Worm (Caenorhabditis elegans) whole organism, L4 larva: ENCODE results near the gene glt-4.

ENCODE experiments used
- D1046.2 ChIP-seq: fragments of 200-800 bp; sonication (Bioruptor generic); IDR thresholded peaks from 2 replicates; pipeline ENCODE4 v1.3.6; 2022; ENCODE audit warnings: missing genetic modification characterization, missing compliant biosample characterization
- T20F7.1 ChIP-seq: fragments of 200-800 bp; sonication (Bioruptor generic); optimal IDR thresholded peaks from 2 replicates; lab custom pipeline; 2018; ENCODE audit warnings: mild to moderate bottlenecking, missing genetic modification characterization, missing compliant biosample characterization
- Y105C5A.15 ChIP-seq: fragments of 200-800 bp; sonication (Bioruptor generic); IDR thresholded peaks from 2 replicates; pipeline ENCODE4 v1.3.6; 2022; ENCODE audit warnings: missing genetic modification characterization, missing compliant biosample characterization
- Y48G9A.11 ChIP-seq: fragments of 200-800 bp; sonication (Bioruptor generic); IDR thresholded peaks from 2 replicates; pipeline ENCODE4 v1.3.6; 2022; ENCODE audit warnings: missing genetic modification reagents, missing genetic modification characterization, missing compliant biosample characterization
- Y5F2A.4 ChIP-seq: fragments of 200-800 bp; sonication (Bioruptor generic); optimal IDR thresholded peaks from 2 replicates; lab custom pipeline; 2018; ENCODE audit warnings: mild to moderate bottlenecking, missing genetic modification characterization, missing compliant biosample characterization
- aha-1 ChIP-seq: fragments of 150-350 bp; peaks from one replicate; lab custom pipeline; 2014; ENCODE audit warnings: missing biosample characterization, missing genetic modification characterization
- aly-2 ChIP-seq: sonication (generic microtip); optimal IDR thresholded peaks from 2 replicates; lab custom pipeline; 2018; ENCODE audit warnings: missing biosample characterization, missing genetic modification characterization
- arid-1 ChIP-seq: fragments of 200-800 bp; sonication (Bioruptor generic); conservative IDR thresholded peaks from 2 replicates; pipeline ENCODE4 v1.3.6; 2022; ENCODE audit warnings: missing genetic modification reagents, missing genetic modification characterization, missing compliant biosample characterization
- ceh-20 ChIP-seq: fragments of 200-800 bp; sonication (Bioruptor generic); IDR thresholded peaks from 2 replicates; pipeline ENCODE4 v1.3.6; 2022; ENCODE audit warnings: missing genetic modification reagents, missing genetic modification characterization, missing compliant biosample characterization
- ceh-28 ChIP-seq: fragments of 150-350 bp; optimal IDR thresholded peaks from 2 replicates; lab custom pipeline; 2014; ENCODE audit warnings: missing biosample characterization, missing genetic modification reagents, missing genetic modification characterization
- ceh-32 ChIP-seq: sonication (generic microtip); optimal IDR thresholded peaks from 2 replicates; lab custom pipeline; 2016; ENCODE audit warnings: mild to moderate bottlenecking, missing genetic modification characterization, missing compliant biosample characterization; ENCODE audit not compliant: poor library complexity
- ces-1 ChIP-seq: fragments of 150-350 bp; sonication (generic microtip); optimal IDR thresholded peaks from 4 replicates; lab custom pipeline; 2014; ENCODE audit warnings: missing biosample characterization, missing genetic modification reagents, missing genetic modification characterization
- cey-2 ChIP-seq: sonication (generic microtip); optimal IDR thresholded peaks from 3 replicates; lab custom pipeline; 2017; ENCODE audit warnings: missing genetic modification characterization, mild to moderate bottlenecking, missing compliant biosample characterization, antibody characterized with exemption, borderline replicate concordance; ENCODE audit not compliant: insufficient read depth
- daf-16 ChIP-seq, 3 experiments: sonication (generic microtip); optimal IDR thresholded peaks; 2 replicates each; lab custom pipeline; 2016 to 2017; ENCODE audit warnings: missing genetic modification characterization in 3 of 3, missing genetic modification reagents in 3 of 3, mild to moderate bottlenecking in 2 of 3, missing compliant biosample characterization in 2 of 3, missing biosample characterization in 1 of 3, moderate library complexity in 1 of 3
- dmd-6 ChIP-seq: fragments of 200-800 bp; sonication (Bioruptor generic); IDR thresholded peaks from 2 replicates; pipeline ENCODE4 v1.3.6; 2022; ENCODE audit warnings: missing genetic modification reagents, missing genetic modification characterization, missing compliant biosample characterization
- dmd-9 ChIP-seq: fragments of 200-800 bp; sonication (Bioruptor generic); IDR thresholded peaks from 2 replicates; pipeline ENCODE4 v1.3.6; 2022; ENCODE audit warnings: missing genetic modification reagents, missing genetic modification characterization, missing compliant biosample characterization
- dve-1 ChIP-seq: sonication (generic microtip); optimal IDR thresholded peaks from 2 replicates; lab custom pipeline; 2017; ENCODE audit warnings: antibody characterized with exemption, mild to moderate bottlenecking, missing genetic modification characterization, missing compliant biosample characterization; ENCODE audit not compliant: insufficient read depth
- egl-43 ChIP-seq: fragments of 200-800 bp; sonication (Bioruptor generic); IDR thresholded peaks from 2 replicates; pipeline ENCODE4 v1.3.6; 2022; ENCODE audit warnings: missing genetic modification reagents, missing genetic modification characterization, missing compliant biosample characterization
- gei-8 ChIP-seq: fragments of 200-800 bp; sonication (Bioruptor generic); optimal IDR thresholded peaks from 2 replicates; lab custom pipeline; 2018; ENCODE audit warnings: mild to moderate bottlenecking, missing genetic modification characterization, missing compliant biosample characterization
- hlh-11 ChIP-seq: fragments of 200-800 bp; sonication (Bioruptor generic); optimal IDR thresholded peaks from 2 replicates; lab custom pipeline; 2018; ENCODE audit warnings: mild to moderate bottlenecking, missing genetic modification characterization, missing compliant biosample characterization
- hlh-30 ChIP-seq: sonication (generic microtip); optimal IDR thresholded peaks from 2 replicates; lab custom pipeline; 2017; ENCODE audit warnings: antibody characterized with exemption, mild to moderate bottlenecking, missing genetic modification characterization, missing compliant biosample characterization; ENCODE audit not compliant: insufficient read depth
- hmg-1.1 ChIP-seq: fragments of 200-800 bp; sonication (Bioruptor generic); IDR thresholded peaks from 2 replicates; pipeline ENCODE4 v1.3.6; 2022; ENCODE audit warnings: missing genetic modification reagents, missing genetic modification characterization, missing compliant biosample characterization
- lim-7 ChIP-seq: fragments of 200-800 bp; sonication (Bioruptor generic); IDR thresholded peaks from 2 replicates; pipeline ENCODE4 v1.3.6; 2022; ENCODE audit warnings: missing genetic modification characterization, missing compliant biosample characterization
- lin-39 ChIP-seq: fragments of 150-350 bp; optimal IDR thresholded peaks from 2 replicates; lab custom pipeline; 2014; ENCODE audit warnings: missing biosample characterization, missing genetic modification reagents, missing genetic modification characterization
- nhr-10 ChIP-seq: fragments of 150-350 bp; optimal IDR thresholded peaks from 2 replicates; lab custom pipeline; 2014; ENCODE audit warnings: missing biosample characterization, missing genetic modification characterization
- nhr-25 ChIP-seq: sonication (generic microtip); optimal IDR thresholded peaks from 2 replicates; lab custom pipeline; 2017; ENCODE audit warnings: missing genetic modification characterization, mild to moderate bottlenecking, missing compliant biosample characterization, antibody characterized with exemption, moderate library complexity, borderline replicate concordance; ENCODE audit not compliant: insufficient read depth
- nhr-41 ChIP-seq: fragments of 200-800 bp; sonication (Bioruptor generic); IDR thresholded peaks from 2 replicates; pipeline ENCODE4 v1.3.6; 2022; ENCODE audit warnings: missing genetic modification reagents, missing genetic modification characterization, missing compliant biosample characterization
- nhr-42 ChIP-seq: fragments of 200-800 bp; sonication (Bioruptor generic); IDR thresholded peaks from 2 replicates; pipeline ENCODE4 v1.3.6; 2022; ENCODE audit warnings: missing genetic modification characterization, missing compliant biosample characterization
- nhr-48 ChIP-seq: sonication (generic microtip); optimal IDR thresholded peaks from 2 replicates; lab custom pipeline; 2016; ENCODE audit warnings: mild to moderate bottlenecking, missing genetic modification characterization, missing compliant biosample characterization
- nhr-6 ChIP-seq: fragments of 150-350 bp; optimal IDR thresholded peaks from 2 replicates; lab custom pipeline; 2014; ENCODE audit warnings: missing biosample characterization, missing genetic modification characterization
- php-3 ChIP-seq: fragments of 200-800 bp; sonication (Bioruptor generic); IDR thresholded peaks from 2 replicates; pipeline ENCODE4 v1.3.6; 2022; ENCODE audit warnings: missing genetic modification reagents, missing genetic modification characterization, missing compliant biosample characterization
- pqm-1 ChIP-seq: sonication (generic microtip); optimal IDR thresholded peaks from 2 replicates; lab custom pipeline; 2017; ENCODE audit warnings: missing biosample characterization, missing genetic modification characterization
- saeg-2 ChIP-seq: fragments of 200-800 bp; sonication (Bioruptor generic); IDR thresholded peaks from 2 replicates; pipeline ENCODE4 v1.3.6; 2022; ENCODE audit warnings: missing genetic modification reagents, missing genetic modification characterization, missing compliant biosample characterization
- skn-1 ChIP-seq: fragments of 150-350 bp; optimal IDR thresholded peaks from 2 replicates; lab custom pipeline; 2014; ENCODE audit warnings: missing biosample characterization, missing genetic modification characterization
- snpc-1.2 ChIP-seq: fragments of 200-800 bp; sonication (Bioruptor generic); IDR thresholded peaks from 2 replicates; pipeline ENCODE4 v1.3.6; 2022; ENCODE audit warnings: missing genetic modification reagents, missing genetic modification characterization, missing compliant biosample characterization
- spr-3 ChIP-seq: fragments of 200-800 bp; sonication (Bioruptor generic); optimal IDR thresholded peaks from 2 replicates; lab custom pipeline; 2018; ENCODE audit warnings: mild to moderate bottlenecking, missing genetic modification characterization, missing compliant biosample characterization
- tag-97 ChIP-seq: fragments of 200-800 bp; sonication (Bioruptor generic); IDR thresholded peaks from 2 replicates; pipeline ENCODE4 v1.3.6; 2022; ENCODE audit warnings: missing genetic modification characterization, missing compliant biosample characterization
- unc-130 ChIP-seq: sonication (generic microtip); optimal IDR thresholded peaks from 2 replicates; lab custom pipeline; 2016; ENCODE audit warnings: missing genetic modification reagents, missing genetic modification characterization, missing compliant biosample characterization
- zfp-2 ChIP-seq: sonication (generic microtip); optimal IDR thresholded peaks from 2 replicates; lab custom pipeline; 2016; ENCODE audit warnings: mild to moderate bottlenecking, missing genetic modification characterization, missing compliant biosample characterization
- zip-11 ChIP-seq: fragments of 200-800 bp; sonication (Bioruptor generic); IDR thresholded peaks from 2 replicates; pipeline ENCODE4 v1.3.6; 2022; ENCODE audit warnings: missing genetic modification characterization, missing compliant biosample characterization
- zip-2 ChIP-seq: fragments of 150-350 bp; optimal IDR thresholded peaks from 2 replicates; lab custom pipeline; 2014; ENCODE audit warnings: missing biosample characterization, missing genetic modification characterization
- ztf-7 ChIP-seq: fragments of 150-350 bp; optimal IDR thresholded peaks from 2 replicates; lab custom pipeline; 2014; ENCODE audit warnings: missing biosample characterization, missing genetic modification characterization

Gene glt-4

ce11 chrX:6373348-6373747 lies 29.9 kb upstream of the glt-4 start, which contains the start of gene C03B1.17:
C03B1.17 (plus strand) TSS chrX:6373648.
- TF ChIP-seq Y105C5A.15 (no peak), zfp-2 (tag; lab: Kevin White, UChicago) (no peak), hlh-30 (tag; lab: Kevin White, UChicago) (no peak), D1046.2 (GFP tag; lab: Robert Waterston, UW) (no peak), nhr-25 (tag; lab: Kevin White, UChicago) (no peak), spr-3 (GFP tag; lab: Kevin White, UChicago) (no peak), nhr-42 (no peak)

ce11 chrX:6374451-6374850 lies 28.8 kb upstream of the glt-4 start, which contains the start of gene C03B1.1:
C03B1.1 (plus strand) TSS chrX:6374751.
- TF ChIP-seq unc-130 (no peak), aha-1 (tag; lab: Kevin White, UChicago) (peak; percentile 86)
- TF ChIP-seq, all 104 proteins: peak for 1

- TF ChIP-seq zip-11 (GFP tag; lab: Robert Waterston, UW) (no peak), cey-2 (tag; lab: Kevin White, UChicago) (no peak), dmd-6 (peak; percentile 38; the same call in 1 of the 2 replicates), php-3 (GFP tag; lab: Robert Waterston, UW) (peak; percentile 47; the same call in 1 of the 2 replicates), aha-1 (tag; lab: Kevin White, UChicago) (peak; percentile 84), daf-16 (GFP tag; optimal IDR thresholded peaks at IDR 0.05; lab: Kevin White, UChicago) (no peak), daf-16 (tag; optimal IDR thresholded peaks at IDR 0.05; lab: Kevin White, UChicago) (peak; percentile 77), hlh-11 (tag; lab: Kevin White, UChicago) (peak; percentile 18), pqm-1 (tag; lab: Kevin White, UChicago) (peak; percentile 33), dve-1 (tag; lab: Kevin White, UChicago) (peak; percentile 25), ztf-7 (no peak)
Measured at ce11 chrX:6377634-6378288, 25.5 kb upstream of the glt-4 start, which contains the start of gene lmp-1. lmp-1 (minus strand) TSS chrX:6377684.

ce11 chrX:6378363-6378762 lies 24.9 kb upstream of the glt-4 start:
- TF ChIP-seq dmd-9: no peak
- no peak for TF ChIP-seq nhr-48 (tag; lab: Kevin White, UChicago)
- TF ChIP-seq saeg-2 (GFP tag; lab: Robert Waterston, UW): no peak
- no peak for TF ChIP-seq Y5F2A.4 (GFP tag; lab: Kevin White, UChicago)
- TF ChIP-seq dve-1 (tag; lab: Kevin White, UChicago): peak; percentile 22
- no peak for TF ChIP-seq zip-11 (GFP tag; lab: Robert Waterston, UW)
- no peak for TF ChIP-seq snpc-1.2 (GFP tag; lab: Robert Waterston, UW)
- TF ChIP-seq skn-1: no peak
- no peak for TF ChIP-seq ceh-32 (tag; lab: Kevin White, UChicago)
- TF ChIP-seq arid-1 (GFP tag; lab: Robert Waterston, UW): no peak
- TF ChIP-seq zip-2: no peak
- no peak for TF ChIP-seq tag-97 (GFP tag; lab: Robert Waterston, UW)
- TF ChIP-seq Y48G9A.11: no peak
- peak; percentile 61; the same call in 1 of the 2 replicates for TF ChIP-seq egl-43
- no peak for TF ChIP-seq php-3 (GFP tag; lab: Robert Waterston, UW)
- TF ChIP-seq hmg-1.1 (GFP tag; lab: Robert Waterston, UW): peak; percentile 87
- no peak for TF ChIP-seq aly-2 (tag; lab: Kevin White, UChicago)
- TF ChIP-seq nhr-42: no peak
- no peak for TF ChIP-seq lin-39
- no peak for TF ChIP-seq nhr-10
- no peak for TF ChIP-seq ceh-28 (tag; lab: Kevin White, UChicago)
- TF ChIP-seq nhr-6 (tag; lab: Kevin White, UChicago): no peak
- no peak for TF ChIP-seq pqm-1 (tag; lab: Kevin White, UChicago)
- peak; percentile 73 for TF ChIP-seq ceh-20 (GFP tag; lab: Robert Waterston, UW)
- peak in 1 of 2 experiments; percentile 15 for TF ChIP-seq daf-16 (GFP tag; optimal IDR thresholded peaks at IDR 0.05; lab: Kevin White, UChicago)
- peak; percentile 73 for TF ChIP-seq daf-16 (tag; optimal IDR thresholded peaks at IDR 0.05; lab: Kevin White, UChicago)
- no peak for TF ChIP-seq nhr-41
- TF ChIP-seq zfp-2 (tag; lab: Kevin White, UChicago): no peak
- no peak for TF ChIP-seq unc-130
- TF ChIP-seq gei-8: no peak
- TF ChIP-seq T20F7.1: no peak
- TF ChIP-seq lim-7: no peak
- TF ChIP-seq ces-1 (GFP tag; lab: Kevin White, UChicago): no peak
